Worm (Caenorhabditis elegans): ENCODE measurements around the gene R10E4.6.
A peak's percentile ranks its signal among the peaks of the same experiment; 100 is the strongest.

The R10E4.6 gene

DNA sequence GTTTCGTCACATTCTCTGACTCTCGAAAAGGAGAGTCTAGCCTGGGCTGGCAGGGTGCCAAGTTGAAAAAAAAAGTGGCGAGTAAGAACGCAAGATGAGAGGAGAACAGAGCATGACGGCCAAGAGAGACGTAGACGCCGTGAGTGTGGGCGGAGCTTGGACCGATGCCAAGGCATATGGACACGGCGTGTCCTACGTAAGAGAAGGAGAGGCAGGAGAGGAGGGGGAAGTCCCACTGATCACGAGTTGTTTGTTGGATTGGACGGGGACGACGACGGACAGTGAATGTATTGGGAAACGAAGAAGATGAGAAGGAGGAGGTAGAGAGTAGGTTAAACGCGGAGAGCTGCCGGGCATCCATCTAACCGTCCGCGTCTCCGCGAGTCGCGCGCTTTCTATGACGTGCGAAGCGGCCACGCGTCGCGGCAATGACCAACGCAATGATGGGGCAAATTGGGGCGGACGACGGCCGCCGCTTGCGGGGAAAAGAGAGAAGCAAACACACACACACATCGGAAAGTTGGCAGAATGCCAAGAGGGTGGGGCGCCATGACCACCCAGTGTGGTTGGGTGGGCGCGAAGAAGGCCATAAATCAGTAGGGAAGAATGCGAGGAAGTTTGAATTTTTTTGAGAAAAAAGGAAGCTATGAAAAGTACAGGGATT lies 11.1 kb upstream of the R10E4.6 start (continued):
- peak; percentile 17 for TF ChIP-seq nhr-76 (tag; optimal IDR thresholded peaks at IDR 0.05)
- peak; percentile 77 for TF ChIP-seq zag-1 (tag; optimal IDR thresholded peaks at IDR 0.05)
- no peak for TF ChIP-seq sptf-1 (tag; optimal IDR thresholded peaks at IDR 0.05)
- TF ChIP-seq ces-1 (GFP tag; optimal IDR thresholded peaks at IDR 0.05) = peak; percentile 29
- TF ChIP-seq dsc-1 (tag; optimal IDR thresholded peaks at IDR 0.05) = peak; percentile 99
- peak; percentile 100 for TF ChIP-seq tbx-2 (tag; optimal IDR thresholded peaks at IDR 0.05)
- peak; percentile 100 for TF ChIP-seq nhr-71 (tag; optimal IDR thresholded peaks at IDR 0.05)
- peak; percentile 59 to 68 (median 68) for TF ChIP-seq dpl-1 (GFP tag; optimal IDR thresholded peaks at IDR 0.05)
- peak; percentile 65 for TF ChIP-seq blmp-1 (tag; optimal IDR thresholded peaks at IDR 0.05)
- TF ChIP-seq efl-3 (GFP tag; optimal IDR thresholded peaks at IDR 0.05) = peak; percentile 83
- TF ChIP-seq lin-14 (GFP tag; optimal IDR thresholded peaks at IDR 0.05) = peak; percentile 100
- TF ChIP-seq xbp-1 (tag; optimal IDR thresholded peaks at IDR 0.05) = peak; percentile 98
- TF ChIP-seq egl-27 (tag; optimal IDR thresholded peaks at IDR 0.05) = peak; percentile 90 to 99
- TF ChIP-seq nhr-28 (tag; optimal IDR thresholded peaks at IDR 0.05) = no peak
- peak; percentile 91 for TF ChIP-seq elt-2 (tag; optimal IDR thresholded peaks at IDR 0.05)
- peak; percentile 99 for TF ChIP-seq nhr-47 (tag; optimal IDR thresholded peaks at IDR 0.05)
- peak; percentile 14 for TF ChIP-seq F16B12.6 (tag; optimal IDR thresholded peaks at IDR 0.05)
- peak; percentile 65 to 95 for TF ChIP-seq mdl-1 (tag; optimal IDR thresholded peaks at IDR 0.05)
- peak; percentile 92 for TF ChIP-seq fkh-10 (GFP tag; optimal IDR thresholded peaks at IDR 0.05)
- peak; percentile 58 for TF ChIP-seq nhr-237 (tag; optimal IDR thresholded peaks at IDR 0.05)
- peak; percentile 99 for TF ChIP-seq snu-23 (GFP tag; optimal IDR thresholded peaks at IDR 0.05)
- TF ChIP-seq ceh-88 (GFP tag; IDR thresholded peaks at IDR 0.05) = peak; percentile 94
- peak; percentile 96 for TF ChIP-seq mef-2 (tag; optimal IDR thresholded peaks at IDR 0.05)
- peak; percentile 97 for TF ChIP-seq sox-4 (tag; optimal IDR thresholded peaks at IDR 0.05)
- TF ChIP-seq nhr-77 (tag; optimal IDR thresholded peaks at IDR 0.05) = peak; percentile 94
- peak; percentile 99 for TF ChIP-seq fkh-8 (tag; optimal IDR thresholded peaks at IDR 0.05)
- peak; percentile 55 for TF ChIP-seq unc-130 (tag; optimal IDR thresholded peaks at IDR 0.05)
- TF ChIP-seq C16A3.4 (tag; optimal IDR thresholded peaks at IDR 0.05) = peak; percentile 91
- no peak for TF ChIP-seq hlh-17 (GFP tag; optimal IDR thresholded peaks at IDR 0.05; ENCODE audit: borderline replicate concordance)
- peak; percentile 17 for TF ChIP-seq Y116A8C.19 (tag; optimal IDR thresholded peaks at IDR 0.05; ENCODE audit: borderline replicate concordance)
- peak; percentile 69 to 85 for TF ChIP-seq lin-35 (GFP tag; optimal IDR thresholded peaks at IDR 0.05)
- peak; percentile 99 for TF ChIP-seq nhr-90 (tag; optimal IDR thresholded peaks at IDR 0.05; ENCODE audit: poor library complexity)
- TF ChIP-seq skn-1 (tag; optimal IDR thresholded peaks at IDR 0.05) = peak; percentile 86
- peak; percentile 91 for TF ChIP-seq C04F5.9 (tag; optimal IDR thresholded peaks at IDR 0.05)
- peak; percentile 84 for TF ChIP-seq fkh-4 (tag; optimal IDR thresholded peaks at IDR 0.05; ENCODE audit: borderline replicate concordance)
- TF ChIP-seq pqm-1 (tag; optimal IDR thresholded peaks at IDR 0.05) = peak; percentile 70
- peak; percentile 98 for TF ChIP-seq ztf-4 (tag; optimal IDR thresholded peaks at IDR 0.05)
- peak in 4 of 6 experiments; percentile 19 to 90 (median 66) for TF ChIP-seq elt-3 (tag; optimal IDR thresholded peaks at IDR 0.05)
- TF ChIP-seq ceh-90 (tag; optimal IDR thresholded peaks at IDR 0.05) = peak; percentile 49
- TF ChIP-seq ets-5 (GFP tag; IDR thresholded peaks at IDR 0.05) = no peak
- no peak for TF ChIP-seq aly-2 (tag; optimal IDR thresholded peaks at IDR 0.05)
- peak; percentile 96 for TF ChIP-seq sup-37 (GFP tag; optimal IDR thresholded peaks at IDR 0.05)
- peak; percentile 97 for TF ChIP-seq grh-1 (GFP tag; IDR thresholded peaks at IDR 0.05)
- TF ChIP-seq unc-98 (GFP tag; IDR thresholded peaks at IDR 0.05) = peak; percentile 77
- TF ChIP-seq lin-13 (GFP tag; optimal IDR thresholded peaks at IDR 0.05) = peak; percentile 87
- TF ChIP-seq pax-3 (tag; optimal IDR thresholded peaks at IDR 0.05) = peak; percentile 98
- peak; percentile 87 for TF ChIP-seq snpc-4 (tag; optimal IDR thresholded peaks at IDR 0.05)
- TF ChIP-seq nhr-11 (tag; optimal IDR thresholded peaks at IDR 0.05) = peak; percentile 97
- peak; percentile 97 for TF ChIP-seq irx-1 (tag; optimal IDR thresholded peaks at IDR 0.05)
- TF ChIP-seq nhr-20 (tag; optimal IDR thresholded peaks at IDR 0.05) = peak; percentile 100
- peak; percentile 100 for TF ChIP-seq nhr-85 (tag)
- TF ChIP-seq fos-1 (tag; optimal IDR thresholded peaks at IDR 0.05) = peak; percentile 73
